Fruit fly (Drosophila melanogaster): ENCODE data around the gene CG14238.

CG14238 gene

DNA sequence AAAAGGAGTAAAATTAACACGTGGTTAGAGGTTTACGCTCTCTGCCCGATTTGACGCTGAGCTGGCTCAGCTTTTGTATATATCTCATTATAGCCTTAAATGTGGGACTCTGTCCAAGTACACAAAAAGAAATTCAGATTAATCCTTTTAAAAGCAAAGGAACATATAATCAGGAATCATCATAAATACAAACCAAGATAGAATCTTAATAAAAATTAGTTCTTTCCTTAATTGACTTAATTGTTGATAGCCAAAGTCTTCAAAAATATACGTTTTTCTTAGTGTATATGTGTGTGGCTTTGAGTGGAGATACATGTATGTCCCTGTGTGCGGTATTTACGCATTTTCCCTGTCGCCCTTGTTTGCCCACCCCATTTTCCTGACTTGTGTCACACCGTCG, 36.2 kb downstream of the CG14238 start (continued):
- TF ChIP-seq esg (GFP tag; conservative IDR thresholded peaks at IDR 0.05) (no peak), sna (GFP tag; IDR thresholded peaks at IDR 0.05; ENCODE audit: partially characterized antibody) (no peak), sr (GFP tag; IDR thresholded peaks at IDR 0.05) (no peak), CG12659 (GFP tag; optimal IDR thresholded peaks at IDR 0.05) (peak; percentile 17), tup (GFP tag; optimal IDR thresholded peaks at IDR 0.05) (no peak), CG18619 (GFP tag; optimal IDR thresholded peaks at IDR 0.05) (peak; percentile 15), CG1024 (GFP tag; IDR thresholded peaks at IDR 0.05) (no peak), gsb-n (tag; optimal IDR thresholded peaks at IDR 0.05) (no peak), CG2678 (tag; optimal IDR thresholded peaks at IDR 0.05) (peak; percentile 70), seq (GFP tag; IDR thresholded peaks at IDR 0.05) (peak; percentile 51; the same call in 1 of the 2 replicates), CG11247 (GFP tag; IDR thresholded peaks at IDR 0.05) (no peak), chn (GFP tag; optimal IDR thresholded peaks at IDR 0.05) (no peak), CG13287 (GFP tag; IDR thresholded peaks at IDR 0.05; ENCODE audit: partially characterized antibody) (no peak), wek (GFP tag; optimal IDR thresholded peaks at IDR 0.05) (no peak), CoRest (tag; optimal IDR thresholded peaks at IDR 0.05) (peak; percentile 42), al (GFP tag; IDR thresholded peaks at IDR 0.05) (no peak), Hr39 (optimal IDR thresholded peaks at IDR 0.05) (no peak), slou (GFP tag; optimal IDR thresholded peaks at IDR 0.05) (no peak), CG6765 (GFP tag; optimal IDR thresholded peaks at IDR 0.05) (no peak), Xrp1 (GFP tag; IDR thresholded peaks at IDR 0.05) (no peak), Sin3A (optimal IDR thresholded peaks at IDR 0.05) (no peak), CG12942 (GFP tag; optimal IDR thresholded peaks at IDR 0.05) (no peak), nau (GFP tag; optimal IDR thresholded peaks at IDR 0.05) (no peak), caup (GFP tag; optimal IDR thresholded peaks at IDR 0.05; ENCODE audit: severe bottlenecking) (peak; percentile 56), CG7745 (tag; optimal IDR thresholded peaks at IDR 0.05) (no peak), ase (GFP tag; IDR thresholded peaks at IDR 0.05) (no peak), inv (GFP tag; IDR thresholded peaks at IDR 0.05; ENCODE audit: partially characterized antibody) (no peak), CG5953 (GFP tag; IDR thresholded peaks at IDR 0.05) (no peak), Stat92E (GFP tag; optimal IDR thresholded peaks at IDR 0.05) (no peak), CG3065 (GFP tag; optimal IDR thresholded peaks at IDR 0.05) (no peak), CG7271 (tag; optimal IDR thresholded peaks at IDR 0.05) (no peak), CG13894 (tag; optimal IDR thresholded peaks at IDR 0.05) (peak; percentile 69), tgo (GFP tag; IDR thresholded peaks at IDR 0.05) (peak; percentile 34; the same call in 1 of the 3 replicates), sqz (GFP tag; optimal IDR thresholded peaks at IDR 0.05) (no peak), CG16779 (GFP tag; IDR thresholded peaks at IDR 0.05) (no peak), CG12219 (GFP tag; optimal IDR thresholded peaks at IDR 0.05) (no peak), CG43689 (GFP tag; IDR thresholded peaks at IDR 0.05) (no peak), CG1602 (GFP tag; optimal IDR thresholded peaks at IDR 0.05) (no peak), corto (GFP tag; optimal IDR thresholded peaks at IDR 0.05) (no peak), twi (tag; optimal IDR thresholded peaks at IDR 0.05) (no peak), CG12236 (GFP tag; optimal IDR thresholded peaks at IDR 0.05) (no peak), en (GFP tag; optimal IDR thresholded peaks at IDR 0.05) (no peak), CG10209 (GFP tag; optimal IDR thresholded peaks at IDR 0.05) (peak; percentile 6), Blimp-1 (GFP tag; optimal IDR thresholded peaks at IDR 0.05) (no peak), CG30403 (GFP tag; optimal IDR thresholded peaks at IDR 0.05) (peak; percentile 37), CG2875 (GFP tag; optimal IDR thresholded peaks at IDR 0.05) (no peak), Deaf1 (tag; optimal IDR thresholded peaks at IDR 0.05) (no peak), schlank (tag; optimal IDR thresholded peaks at IDR 0.05) (no peak), sug (tag; optimal IDR thresholded peaks at IDR 0.05) (peak; percentile 10), otp (GFP tag; IDR thresholded peaks at IDR 0.05) (no peak), Pdp1 (GFP tag; optimal IDR thresholded peaks at IDR 0.05) (no peak)

Measured in whole organism, embryonic.